Worm (Caenorhabditis elegans): ENCODE measurements around the gene irld-26.

irld-26 gene

ce11 chrV:16175757-16176156 is 29.2 kb upstream of the irld-26 start, which contains the start of gene cyp-33D1:
Gene cyp-33D1 (minus strand): TSS chrV:16175857.
- TF ChIP-seq unc-62 (GFP tag; optimal IDR thresholded peaks at IDR 0.05) (no peak), mep-1 (tag; optimal IDR thresholded peaks at IDR 0.05) (no peak), pha-4 (tag; optimal IDR thresholded peaks at IDR 0.05) (no peak), drap-1 (GFP tag; optimal IDR thresholded peaks at IDR 0.05) (no peak), lsy-2 (tag; optimal IDR thresholded peaks at IDR 0.05) (no peak), nhr-28 (tag; optimal IDR thresholded peaks at IDR 0.05) (no peak), nhr-2 (tag; optimal IDR thresholded peaks at IDR 0.05) (no peak), lin-13 (tag; optimal IDR thresholded peaks at IDR 0.05) (no peak), ces-1 (GFP tag; optimal IDR thresholded peaks at IDR 0.05) (no peak), tbx-8 (GFP tag; optimal IDR thresholded peaks at IDR 0.05) (no peak), sptf-1 (tag; optimal IDR thresholded peaks at IDR 0.05) (no peak), mab-5 (tag; optimal IDR thresholded peaks at IDR 0.05) (no peak)

ce11 chrV:16180350-16180749 is 24.6 kb upstream of the irld-26 start, which contains the start of gene str-106:
Gene str-106 (plus strand): TSS chrV:16180650.
- TF ChIP-seq nhr-28 (tag; optimal IDR thresholded peaks at IDR 0.05) (no peak), ceh-83 (GFP tag; optimal IDR thresholded peaks at IDR 0.05) (no peak), ceh-43 (GFP tag; optimal IDR thresholded peaks at IDR 0.05) (no peak), elt-3 (tag; optimal IDR thresholded peaks at IDR 0.05) (no peak), pha-4 (tag; optimal IDR thresholded peaks at IDR 0.05) (no peak), drap-1 (GFP tag; optimal IDR thresholded peaks at IDR 0.05) (no peak), mls-2 (tag; optimal IDR thresholded peaks at IDR 0.05) (no peak)

ce11 chrV:16182110-16182509 is 22.9 kb upstream of the irld-26 start, which contains the start of gene srz-13:
Gene srz-13 (plus strand): TSS chrV:16182410.
- TF ChIP-seq nhr-237 (tag; optimal IDR thresholded peaks at IDR 0.05) = no peak
- no peak for TF ChIP-seq sem-2 (GFP tag; optimal IDR thresholded peaks at IDR 0.05)
- no peak for TF ChIP-seq ceh-43 (GFP tag; optimal IDR thresholded peaks at IDR 0.05)
- no peak for TF ChIP-seq M03D4.4 (tag; optimal IDR thresholded peaks at IDR 0.05)
- no peak for TF ChIP-seq ceh-83 (GFP tag; optimal IDR thresholded peaks at IDR 0.05)
- no peak for TF ChIP-seq mep-1 (tag; optimal IDR thresholded peaks at IDR 0.05)
- no peak for TF ChIP-seq nhr-76 (tag; optimal IDR thresholded peaks at IDR 0.05)
- TF ChIP-seq hlh-1 (tag; optimal IDR thresholded peaks at IDR 0.05) = no peak
- no peak for TF ChIP-seq lsy-2 (tag; optimal IDR thresholded peaks at IDR 0.05)
- no peak for TF ChIP-seq flh-1 (GFP tag; optimal IDR thresholded peaks at IDR 0.05)
- TF ChIP-seq blmp-1 (tag; optimal IDR thresholded peaks at IDR 0.05) = no peak
- TF ChIP-seq cnd-1 (tag; optimal IDR thresholded peaks at IDR 0.05) = no peak
- TF ChIP-seq tbx-8 (GFP tag; optimal IDR thresholded peaks at IDR 0.05) = no peak
- no peak for TF ChIP-seq ceh-39 (tag; optimal IDR thresholded peaks at IDR 0.05)

- TF ChIP-seq nhr-237 (tag; optimal IDR thresholded peaks at IDR 0.05) (no peak), bed-3 (GFP tag; optimal IDR thresholded peaks at IDR 0.05) (no peak), ceh-83 (GFP tag; optimal IDR thresholded peaks at IDR 0.05) (no peak), lsy-2 (tag; optimal IDR thresholded peaks at IDR 0.05) (no peak), blmp-1 (tag; optimal IDR thresholded peaks at IDR 0.05) (no peak), unc-62 (GFP tag; optimal IDR thresholded peaks at IDR 0.05) (no peak), nhr-2 (tag; optimal IDR thresholded peaks at IDR 0.05) (no peak), ceh-39 (tag; optimal IDR thresholded peaks at IDR 0.05) (no peak), nhr-28 (tag; optimal IDR thresholded peaks at IDR 0.05) (no peak), mab-5 (tag; optimal IDR thresholded peaks at IDR 0.05) (no peak), pha-4 (tag; optimal IDR thresholded peaks at IDR 0.05) (no peak), flh-1 (GFP tag; optimal IDR thresholded peaks at IDR 0.05) (no peak), unc-120 (tag; optimal IDR thresholded peaks at IDR 0.05; ENCODE audit: poor library complexity, severe bottlenecking) (no peak), lin-32 (GFP tag; optimal IDR thresholded peaks at IDR 0.05) (no peak), ztf-11 (tag; optimal IDR thresholded peaks at IDR 0.05) (no peak), tbx-8 (GFP tag; optimal IDR thresholded peaks at IDR 0.05) (no peak), unc-39 (tag; optimal IDR thresholded peaks at IDR 0.05) (no peak), ceh-43 (GFP tag; optimal IDR thresholded peaks at IDR 0.05) (no peak)
Observed at ce11 chrV:16182918-16183317, 22.1 kb upstream of the irld-26 start, which contains the start of gene srh-277. Gene srh-277 (plus strand): TSS chrV:16183218.

ce11 chrV:16183357-16183756 is 21.6 kb upstream of the irld-26 start, which contains the start of gene srz-14:
Gene srz-14 (plus strand): TSS chrV:16183657.
- TF ChIP-seq ces-1 (GFP tag; optimal IDR thresholded peaks at IDR 0.05) (no peak), sptf-1 (tag; optimal IDR thresholded peaks at IDR 0.05) (no peak), pha-4 (tag; optimal IDR thresholded peaks at IDR 0.05) (no peak), nhr-28 (tag; optimal IDR thresholded peaks at IDR 0.05) (no peak), elt-3 (tag; optimal IDR thresholded peaks at IDR 0.05) (no peak), tbx-8 (GFP tag; optimal IDR thresholded peaks at IDR 0.05) (no peak), zip-8 (tag; optimal IDR thresholded peaks at IDR 0.05) (no peak), nhr-76 (tag; optimal IDR thresholded peaks at IDR 0.05) (no peak), drap-1 (GFP tag; optimal IDR thresholded peaks at IDR 0.05) (no peak), sem-2 (GFP tag; optimal IDR thresholded peaks at IDR 0.05) (no peak), flh-1 (GFP tag; optimal IDR thresholded peaks at IDR 0.05) (no peak), ceh-39 (tag; optimal IDR thresholded peaks at IDR 0.05) (no peak), ham-2 (GFP tag; optimal IDR thresholded peaks at IDR 0.05) (no peak), mab-5 (tag; optimal IDR thresholded peaks at IDR 0.05) (no peak), nhr-2 (tag; optimal IDR thresholded peaks at IDR 0.05) (no peak), ceh-83 (GFP tag; optimal IDR thresholded peaks at IDR 0.05) (no peak), ztf-11 (tag; optimal IDR thresholded peaks at IDR 0.05) (no peak), lsy-2 (tag; optimal IDR thresholded peaks at IDR 0.05) (no peak), unc-120 (tag; optimal IDR thresholded peaks at IDR 0.05; ENCODE audit: poor library complexity, severe bottlenecking) (no peak)

All from whole organism, mixed stage, embryonic.